Fruit fly (Drosophila melanogaster): ENCODE measurements around the gene msl-1.

The msl-1 gene

dm6 chr2L:18698559-18699130 is 10.0 kb upstream of the msl-1 start, which contains the start of gene CG10341 (continued):
- no peak for TF ChIP-seq CG3995 (GFP tag; optimal IDR thresholded peaks at IDR 0.05)
- no peak for TF ChIP-seq pum (GFP tag; optimal IDR thresholded peaks at IDR 0.05)
- TF ChIP-seq MBD-R2 (GFP tag; IDR thresholded peaks at IDR 0.05) = peak; percentile 73
- TF ChIP-seq CG9932 (GFP tag; IDR thresholded peaks at IDR 0.05) = no peak
- peak; percentile 98 for TF ChIP-seq CG17385 (GFP tag; optimal IDR thresholded peaks at IDR 0.05)
- no peak for TF ChIP-seq ro (GFP tag; IDR thresholded peaks at IDR 0.05)
- peak; percentile 16 for TF ChIP-seq CG17829 (tag; optimal IDR thresholded peaks at IDR 0.05)
- TF ChIP-seq Pdp1 (GFP tag; optimal IDR thresholded peaks at IDR 0.05) = peak in 1 of 2 experiments; percentile 3

- peak; percentile 57 for TF ChIP-seq nerfin-1 (tag; optimal IDR thresholded peaks at IDR 0.05)
- TF ChIP-seq Usf (GFP tag; optimal IDR thresholded peaks at IDR 0.05) = peak; percentile 59
- peak; percentile 82 for TF ChIP-seq CG1792 (GFP tag; optimal IDR thresholded peaks at IDR 0.05)
- peak; percentile 70 for TF ChIP-seq gsb (GFP tag; IDR thresholded peaks at IDR 0.05)
- peak; percentile 99 for TF ChIP-seq Ets65A (GFP tag)
- no peak for TF ChIP-seq CG16813 (GFP tag; IDR thresholded peaks at IDR 0.05; ENCODE audit: partially characterized antibody)
- no peak for TF ChIP-seq inv (GFP tag; IDR thresholded peaks at IDR 0.05; ENCODE audit: partially characterized antibody)
- peak; percentile 84 for TF ChIP-seq CG14667 (GFP tag; IDR thresholded peaks at IDR 0.05)
- TF ChIP-seq CG31441 (GFP tag; IDR thresholded peaks at IDR 0.05) = peak; percentile 71
- no peak for TF ChIP-seq pita (GFP tag; optimal IDR thresholded peaks at IDR 0.05)
- no peak for TF ChIP-seq Trl (optimal IDR thresholded peaks at IDR 0.05)
- peak; percentile 94 for TF ChIP-seq Trl (GFP tag; optimal IDR thresholded peaks at IDR 0.05)
- peak; percentile 9 for TF ChIP-seq Sry-β (GFP tag; optimal IDR thresholded peaks at IDR 0.05)
- TF ChIP-seq pzg (GFP tag; optimal IDR thresholded peaks at IDR 0.05) = peak; percentile 90
- peak; percentile 43; the same call in 1 of the 2 replicates for TF ChIP-seq crol (GFP tag; IDR thresholded peaks at IDR 0.05)
- peak; percentile 70 for TF ChIP-seq Mes4 (GFP tag; optimal IDR thresholded peaks at IDR 0.05)
- no peak for TF ChIP-seq CG10565 (GFP tag; optimal IDR thresholded peaks at IDR 0.05)
- TF ChIP-seq CG7963 (GFP tag; IDR thresholded peaks at IDR 0.05; ENCODE audit: partially characterized antibody) = no peak
- no peak for TF ChIP-seq abd-A (tag; optimal IDR thresholded peaks at IDR 0.05)
- TF ChIP-seq CG17612 (GFP tag; IDR thresholded peaks at IDR 0.05) = peak; percentile 75
- TF ChIP-seq CG9876 (GFP tag; optimal IDR thresholded peaks at IDR 0.05) = peak; percentile 86
- peak; percentile 62 for TF ChIP-seq CG11723 (GFP tag; optimal IDR thresholded peaks at IDR 0.05)
- peak; percentile 80 for TF ChIP-seq YL-1 (GFP tag; optimal IDR thresholded peaks at IDR 0.05)
- TF ChIP-seq CG14710 (tag; optimal IDR thresholded peaks at IDR 0.05) = peak; percentile 79
- peak; percentile 87 for TF ChIP-seq gro (GFP tag; optimal IDR thresholded peaks at IDR 0.05)
- TF ChIP-seq zf30C (GFP tag; optimal IDR thresholded peaks at IDR 0.05) = no peak
- peak; percentile 78 for TF ChIP-seq kay (GFP tag; optimal IDR thresholded peaks at IDR 0.05)
- TF ChIP-seq Oli (tag; optimal IDR thresholded peaks at IDR 0.05) = peak; percentile 73
- peak; percentile 88 for TF ChIP-seq eyg (GFP tag; optimal IDR thresholded peaks at IDR 0.05)
- peak; percentile 88 for TF ChIP-seq CG14014 (GFP tag; IDR thresholded peaks at IDR 0.05)
- peak in 1 of 2 experiments; percentile 62 for TF ChIP-seq tll (GFP tag; optimal IDR thresholded peaks at IDR 0.05)
- TF ChIP-seq CG7372 (GFP tag; IDR thresholded peaks at IDR 0.05) = peak; percentile 84
- TF ChIP-seq ci (GFP tag; IDR thresholded peaks at IDR 0.05) = peak; percentile 97
- TF ChIP-seq CG4424 (GFP tag; optimal IDR thresholded peaks at IDR 0.05) = peak; percentile 84
- peak; percentile 85 for TF ChIP-seq unpg (GFP tag; optimal IDR thresholded peaks at IDR 0.05)
- TF ChIP-seq CG33557 (GFP tag; optimal IDR thresholded peaks at IDR 0.05) = peak; percentile 49
- TF ChIP-seq CG11093 (GFP tag; IDR thresholded peaks at IDR 0.05) = peak; percentile 76; the same call in 1 of the 3 replicates
- TF ChIP-seq TFAM (GFP tag; optimal IDR thresholded peaks at IDR 0.05) = no peak
- TF ChIP-seq otp (GFP tag; IDR thresholded peaks at IDR 0.05) = peak; percentile 88
- TF ChIP-seq CG8359 (GFP tag; optimal IDR thresholded peaks at IDR 0.05; ENCODE audit: borderline replicate concordance) = no peak
- TF ChIP-seq Fer1 (GFP tag; optimal IDR thresholded peaks at IDR 0.05) = peak; percentile 81
Observed at dm6 chr2L:18695404-18695804, 6.8 kb upstream of the msl-1 start, which contains the start of the genes CG10383 and CG10338. TSS of gene CG10383 (minus strand) at chr2L:18695602. TSS of gene CG10338 (plus strand) at chr2L:18695664.
